Worm (Caenorhabditis elegans): Measurements from ENCODE around the gene fbxa-160.

The fbxa-160 gene

ce11 chrII:1621180-1621579, 3.3 kb downstream of the fbxa-160 start, which contains the start of gene fbxa-158:
TSS of gene fbxa-158 (minus strand) at chrII:1621280.
- no peak for TF ChIP-seq unc-62 (GFP tag; optimal IDR thresholded peaks at IDR 0.05)
- no peak for TF ChIP-seq nhr-23 (tag; optimal IDR thresholded peaks at IDR 0.05)
- TF ChIP-seq lin-39 (tag; optimal IDR thresholded peaks at IDR 0.05): no peak
- no peak for TF ChIP-seq elt-1 (tag; optimal IDR thresholded peaks at IDR 0.05)
- no peak for TF ChIP-seq ceh-9 (tag; optimal IDR thresholded peaks at IDR 0.05)
- TF ChIP-seq nhr-237 (tag; optimal IDR thresholded peaks at IDR 0.05): no peak
- TF ChIP-seq pqm-1 (tag; optimal IDR thresholded peaks at IDR 0.05): no peak
- no peak for TF ChIP-seq ceh-82 (tag; optimal IDR thresholded peaks at IDR 0.05)
- no peak for TF ChIP-seq egl-5 (tag; optimal IDR thresholded peaks at IDR 0.05)
- no peak for TF ChIP-seq unc-39 (tag; optimal IDR thresholded peaks at IDR 0.05)
- no peak for TF ChIP-seq tbx-2 (tag; optimal IDR thresholded peaks at IDR 0.05)
- no peak for TF ChIP-seq ceh-28 (tag; optimal IDR thresholded peaks at IDR 0.05)
- no peak for TF ChIP-seq ceh-16 (tag; optimal IDR thresholded peaks at IDR 0.05)
- no peak for TF ChIP-seq elt-2 (tag; optimal IDR thresholded peaks at IDR 0.05)
- TF ChIP-seq nfya-1 (tag; optimal IDR thresholded peaks at IDR 0.05; ENCODE audit: insufficient read depth): no peak
- no peak for TF ChIP-seq zag-1 (tag; optimal IDR thresholded peaks at IDR 0.05)
- no peak for TF ChIP-seq R02D3.7 (tag; optimal IDR thresholded peaks at IDR 0.05)

ce11 chrII:1618948-1619347, 5.5 kb downstream of the fbxa-160 start, which contains the start of gene fbxa-166:
TSS of gene fbxa-166 (minus strand) at chrII:1619048.
- TF ChIP-seq jun-1 (tag; optimal IDR thresholded peaks at IDR 0.05) (no peak), egl-27 (tag; optimal IDR thresholded peaks at IDR 0.05) (no peak)

- TF ChIP-seq fos-1 (tag; optimal IDR thresholded peaks at IDR 0.05): no peak
Measured at ce11 chrII:1616382-1616781, 8.1 kb downstream of the fbxa-160 start, which contains the start of gene fbxa-165. TSS of gene fbxa-165 (minus strand) at chrII:1616482.

- TF ChIP-seq nhr-43 (tag; optimal IDR thresholded peaks at IDR 0.05; ENCODE audit: poor library complexity, severe bottlenecking) (no peak), ceh-9 (tag; optimal IDR thresholded peaks at IDR 0.05) (no peak), elt-1 (tag; optimal IDR thresholded peaks at IDR 0.05) (no peak), zag-1 (tag; optimal IDR thresholded peaks at IDR 0.05) (no peak), unc-62 (GFP tag; optimal IDR thresholded peaks at IDR 0.05) (no peak), elt-2 (tag; optimal IDR thresholded peaks at IDR 0.05) (peak; percentile 32), pha-4 (tag; optimal IDR thresholded peaks at IDR 0.05) (peak; percentile 11), nhr-12 (tag; optimal IDR thresholded peaks at IDR 0.05) (no peak)
Measured at ce11 chrII:1613972-1614371, 10.5 kb downstream of the fbxa-160 start, which contains the start of gene fbxa-164. TSS of gene fbxa-164 (minus strand) at chrII:1614072.

- TF ChIP-seq lsy-12 (tag; optimal IDR thresholded peaks at IDR 0.05) (no peak), elt-2 (tag; optimal IDR thresholded peaks at IDR 0.05) (peak; percentile 5)
Measured at ce11 chrII:1610630-1611029, 13.8 kb downstream of the fbxa-160 start, which contains the start of gene fbxa-163. TSS of gene fbxa-163 (minus strand) at chrII:1610730.

ce11 chrII:1608915-1609314, 15.6 kb downstream of the fbxa-160 start:
- TF ChIP-seq mdl-1 (tag; optimal IDR thresholded peaks at IDR 0.05) (no peak), pha-4 (tag; optimal IDR thresholded peaks at IDR 0.05) (peak; percentile 34), ceh-9 (tag; optimal IDR thresholded peaks at IDR 0.05) (no peak), jun-1 (tag; optimal IDR thresholded peaks at IDR 0.05) (peak; percentile 6), elt-2 (tag; optimal IDR thresholded peaks at IDR 0.05) (peak; percentile 88), nhr-12 (tag; optimal IDR thresholded peaks at IDR 0.05) (no peak), nhr-76 (tag; optimal IDR thresholded peaks at IDR 0.05) (no peak), egl-5 (tag; optimal IDR thresholded peaks at IDR 0.05) (no peak), pqm-1 (tag; optimal IDR thresholded peaks at IDR 0.05) (peak; percentile 14)

- TF ChIP-seq sea-2 (GFP tag; optimal IDR thresholded peaks at IDR 0.05) (no peak), elt-2 (tag; optimal IDR thresholded peaks at IDR 0.05) (peak; percentile 82), pqm-1 (tag; optimal IDR thresholded peaks at IDR 0.05) (peak; percentile 19), pha-4 (tag; optimal IDR thresholded peaks at IDR 0.05) (peak; percentile 67), snpc-4 (tag; optimal IDR thresholded peaks at IDR 0.05) (no peak)
Measured at ce11 chrII:1607575-1607974, 16.9 kb downstream of the fbxa-160 start.

Measured in whole organism, L3 larva.